Fruit fly (Drosophila melanogaster): Measurements from ENCODE around the gene CG7778.
A peak's percentile ranks its signal among the peaks of the same experiment; 100 is the strongest.

Gene CG7778

dm6 chr2L:8382646-8383045, 36.2 kb downstream of the CG7778 start, which contains the start of the genes CG13392 and Rcd4 (continued):
- TF ChIP-seq caup (GFP tag; optimal IDR thresholded peaks at IDR 0.05; ENCODE audit: severe bottlenecking) (peak; percentile 78), emc (GFP tag; optimal IDR thresholded peaks at IDR 0.05) (peak; percentile 55), CG13123 (GFP tag; optimal IDR thresholded peaks at IDR 0.05) (no peak), CG18599 (GFP tag; optimal IDR thresholded peaks at IDR 0.05) (peak; percentile 75), CG10543 (GFP tag; optimal IDR thresholded peaks at IDR 0.05) (peak; percentile 61), Atf-2 (GFP tag; optimal IDR thresholded peaks at IDR 0.05) (peak; percentile 31), CG12744 (GFP tag; optimal IDR thresholded peaks at IDR 0.05) (peak; percentile 44), Max (GFP tag; optimal IDR thresholded peaks at IDR 0.05) (peak; percentile 6), gfzf (GFP tag; optimal IDR thresholded peaks at IDR 0.05) (peak; percentile 44), HLH4C (GFP tag; IDR thresholded peaks at IDR 0.05; ENCODE audit: partially characterized antibody) (peak; percentile 35; the same call in 1 of the 3 replicates), HLH3B (GFP tag; IDR thresholded peaks at IDR 0.05) (peak; percentile 48; the same call in 1 of the 2 replicates), CG4820 (GFP tag; optimal IDR thresholded peaks at IDR 0.05) (peak; percentile 46), Ets65A (GFP tag) (peak; percentile 97), CG34376 (GFP tag; optimal IDR thresholded peaks at IDR 0.05) (peak; percentile 66), CG11560 (tag; IDR thresholded peaks at IDR 0.05) (no peak), slou (GFP tag; optimal IDR thresholded peaks at IDR 0.05) (peak; percentile 10), unpg (GFP tag; optimal IDR thresholded peaks at IDR 0.05) (peak; percentile 49), Hr3 (GFP tag; optimal IDR thresholded peaks at IDR 0.05) (peak; percentile 25), CG10959 (GFP tag; IDR thresholded peaks at IDR 0.05) (no peak; the same call in 1 of the 2 replicates), jumu (GFP tag; optimal IDR thresholded peaks at IDR 0.05) (peak; percentile 73), nom (GFP tag; optimal IDR thresholded peaks at IDR 0.05) (peak; percentile 52), CG18011 (GFP tag; optimal IDR thresholded peaks at IDR 0.05) (peak; percentile 54), CG14965 (GFP tag; optimal IDR thresholded peaks at IDR 0.05; ENCODE audit: borderline replicate concordance) (no peak), CG7271 (tag; optimal IDR thresholded peaks at IDR 0.05) (peak; percentile 70), repo (GFP tag; optimal IDR thresholded peaks at IDR 0.05) (peak; percentile 62), C15 (GFP tag; IDR thresholded peaks at IDR 0.05) (no peak), gt (GFP tag; IDR thresholded peaks at IDR 0.05) (no peak), CG14050 (GFP tag; IDR thresholded peaks at IDR 0.05) (peak; percentile 14; the same call in 1 of the 3 replicates), dmrt99B (tag; optimal IDR thresholded peaks at IDR 0.05) (peak; percentile 21), NK7.1 (GFP tag; optimal IDR thresholded peaks at IDR 0.05) (peak; percentile 23), crc (GFP tag; optimal IDR thresholded peaks at IDR 0.05) (peak; percentile 69), grn (GFP tag; optimal IDR thresholded peaks at IDR 0.05) (no peak), klu (GFP tag; IDR thresholded peaks at IDR 0.05) (peak; percentile 43; the same call in 1 of the 2 replicates), tx (GFP tag; optimal IDR thresholded peaks at IDR 0.05) (peak; percentile 67), CG17612 (GFP tag; IDR thresholded peaks at IDR 0.05) (no peak), ranshi (GFP tag; IDR thresholded peaks at IDR 0.05) (peak; percentile 67), Xbp1 (GFP tag; optimal IDR thresholded peaks at IDR 0.05) (peak; percentile 65), CG8765 (GFP tag; IDR thresholded peaks at IDR 0.05) (0 out of 2 replicates have a peak, but pooled peaks have one; percentile 30), otp (GFP tag; IDR thresholded peaks at IDR 0.05) (peak; percentile 50; the same call in 2 of the 3 replicates), bigmax (GFP tag; optimal IDR thresholded peaks at IDR 0.05) (peak; percentile 24), CG3407 (GFP tag; optimal IDR thresholded peaks at IDR 0.05) (no peak), dysf (GFP tag; IDR thresholded peaks at IDR 0.05) (peak; percentile 72), Sry-δ (GFP tag; optimal IDR thresholded peaks at IDR 0.05) (peak; percentile 73), CG11247 (GFP tag; IDR thresholded peaks at IDR 0.05) (peak; percentile 69), Hsf (GFP tag; optimal IDR thresholded peaks at IDR 0.05) (peak; percentile 65), chn (GFP tag; optimal IDR thresholded peaks at IDR 0.05) (peak; percentile 50), fu2 (GFP tag; optimal IDR thresholded peaks at IDR 0.05) (peak; percentile 74), CG6854 (GFP tag; optimal IDR thresholded peaks at IDR 0.05) (no peak), stwl (tag; optimal IDR thresholded peaks at IDR 0.05) (peak; percentile 100), danr (GFP tag; IDR thresholded peaks at IDR 0.05) (no peak), gcm (GFP tag; optimal IDR thresholded peaks at IDR 0.05) (no peak)

All from whole organism, embryonic.